Fruit fly (Drosophila melanogaster) Kc167 (cell line): ENCODE data around the gene for.

Source experiments
- Myc ChIP-seq: fragments of >200 bp; optimal IDR thresholded peaks from 2 replicates; lab custom pipeline; 2017; ENCODE audit warnings: missing external identifiers
- Sin3A ChIP-seq: fragments of >200 bp; optimal IDR thresholded peaks from 2 replicates; lab custom pipeline; 2018; ENCODE audit warnings: missing external identifiers
- h ChIP-seq: fragments of >200 bp; optimal IDR thresholded peaks from 3 replicates; lab custom pipeline; 2018; ENCODE audit warnings: missing external identifiers
- psq ChIP-seq: fragments of >200 bp; optimal IDR thresholded peaks from 2 replicates; lab custom pipeline; 2017; ENCODE audit warnings: missing external identifiers
- ttk ChIP-seq: sonication (Bioruptor generic); optimal IDR thresholded peaks from 2 replicates; lab custom pipeline; 2017; ENCODE audit warnings: missing external identifiers

dm6 chr2L:3669675-3670074 is 12.9 kb upstream of the for start, which contains the start of gene Sfp24Bb:
- TF ChIP-seq h (no peak), psq (lab: Kevin White, UChicago) (no peak), Myc (lab: Kevin White, UChicago) (no peak), ttk (lab: Kevin White, UChicago) (no peak), Sin3A (no peak)
